Worm (Caenorhabditis elegans): ENCODE data around the gene mans-4.
A peak's percentile ranks its signal among the peaks of the same experiment; 100 is the strongest.

mans-4 gene

DNA sequence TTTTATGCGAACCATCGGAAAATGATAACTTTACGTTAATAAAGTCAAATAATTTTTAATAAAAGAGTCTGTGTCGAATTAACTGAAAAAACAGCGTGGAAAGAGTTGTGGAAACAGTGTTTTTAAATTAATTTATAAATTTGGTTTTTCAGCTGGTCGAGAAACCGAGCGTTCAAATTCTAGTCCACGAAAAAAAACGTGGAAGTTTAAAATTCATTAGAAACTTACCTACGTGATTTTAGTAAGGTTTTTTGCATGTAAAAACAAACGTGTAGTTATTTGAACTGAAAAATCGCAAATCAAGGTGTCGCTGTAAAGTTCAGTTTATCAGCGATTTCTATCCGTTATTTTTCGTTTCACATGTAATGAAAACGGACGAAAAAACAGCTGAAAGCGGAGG is at the start of gene mans-4:
Gene mans-4 (minus strand): TSS at position 101 of the 400 bp plus-strand sequence.
- TF ChIP-seq lin-39 (tag; optimal IDR thresholded peaks at IDR 0.05) (no peak), mab-5 (tag; optimal IDR thresholded peaks at IDR 0.05) (no peak), unc-39 (tag; optimal IDR thresholded peaks at IDR 0.05) (no peak), nhr-77 (tag; optimal IDR thresholded peaks at IDR 0.05) (no peak), ztf-11 (tag; optimal IDR thresholded peaks at IDR 0.05) (no peak), aly-2 (tag; optimal IDR thresholded peaks at IDR 0.05) (no peak), nhr-129 (tag; optimal IDR thresholded peaks at IDR 0.05) (no peak), unc-55 (GFP tag; optimal IDR thresholded peaks at IDR 0.05) (no peak), lin-13 (GFP tag; optimal IDR thresholded peaks at IDR 0.05) (no peak), nhr-25 (tag; optimal IDR thresholded peaks at IDR 0.05) (no peak), mbf-1 (tag; optimal IDR thresholded peaks at IDR 0.05) (no peak), R02D3.7 (tag; optimal IDR thresholded peaks at IDR 0.05) (no peak), ama-1 (optimal IDR thresholded peaks at IDR 0.05) (no peak)

ce11 chrIV:9121545-9121944 is 43.2 kb upstream of the mans-4 start:
- TF ChIP-seq ama-1 (optimal IDR thresholded peaks at IDR 0.05), result no peak
- no peak for TF ChIP-seq skn-1 (tag; optimal IDR thresholded peaks at IDR 0.05)
- no peak for TF ChIP-seq zag-1 (tag; optimal IDR thresholded peaks at IDR 0.05)
- TF ChIP-seq lin-11 (tag; optimal IDR thresholded peaks at IDR 0.05), result no peak
- peak; percentile 56 for TF ChIP-seq sma-9 (GFP tag; optimal IDR thresholded peaks at IDR 0.05)
- TF ChIP-seq sma-9 (tag; optimal IDR thresholded peaks at IDR 0.05), result no peak
- TF ChIP-seq F13H6.1 (tag; optimal IDR thresholded peaks at IDR 0.05), result peak; percentile 58
- no peak for TF ChIP-seq snpc-4 (tag; optimal IDR thresholded peaks at IDR 0.05)
- no peak for TF ChIP-seq elt-1 (tag; optimal IDR thresholded peaks at IDR 0.05)
- TF ChIP-seq nhr-10 (tag; optimal IDR thresholded peaks at IDR 0.05), result no peak
- no peak for TF ChIP-seq alr-1 (tag; optimal IDR thresholded peaks at IDR 0.05)
- no peak for TF ChIP-seq dmd-4 (tag; optimal IDR thresholded peaks at IDR 0.05)
- no peak for TF ChIP-seq peb-1 (tag; optimal IDR thresholded peaks at IDR 0.05)
- peak; percentile 71 for TF ChIP-seq sma-3 (GFP tag; optimal IDR thresholded peaks at IDR 0.05)
- no peak for TF ChIP-seq unc-62 (GFP tag; optimal IDR thresholded peaks at IDR 0.05)
- TF ChIP-seq ztf-1 (GFP tag; conservative IDR thresholded peaks at IDR 0.05), result no peak
- peak; percentile 49 for TF ChIP-seq nhr-25 (tag; optimal IDR thresholded peaks at IDR 0.05)
- TF ChIP-seq blmp-1 (tag; optimal IDR thresholded peaks at IDR 0.05; ENCODE audit: insufficient read depth), result peak; percentile 48
- no peak for TF ChIP-seq nhr-12 (tag; optimal IDR thresholded peaks at IDR 0.05)
- TF ChIP-seq mab-5 (tag; optimal IDR thresholded peaks at IDR 0.05), result no peak
- peak; percentile 69 for TF ChIP-seq fos-1 (tag; optimal IDR thresholded peaks at IDR 0.05)
- peak; percentile 64 for TF ChIP-seq C34F6.9 (tag; optimal IDR thresholded peaks at IDR 0.05)
- TF ChIP-seq nhr-129 (tag; optimal IDR thresholded peaks at IDR 0.05), result peak; percentile 77
- TF ChIP-seq nhr-21 (tag; optimal IDR thresholded peaks at IDR 0.05), result peak; percentile 67
- TF ChIP-seq ceh-82 (tag; optimal IDR thresholded peaks at IDR 0.05), result no peak
- TF ChIP-seq ceh-16 (tag; optimal IDR thresholded peaks at IDR 0.05), result no peak
- TF ChIP-seq nhr-237 (tag; optimal IDR thresholded peaks at IDR 0.05), result no peak
- TF ChIP-seq nhr-6 (tag; optimal IDR thresholded peaks at IDR 0.05), result no peak
- peak; percentile 66 to 79 for TF ChIP-seq mdl-1 (tag; optimal IDR thresholded peaks at IDR 0.05)
- TF ChIP-seq lin-39 (tag; optimal IDR thresholded peaks at IDR 0.05), result no peak
- TF ChIP-seq unc-55 (GFP tag; optimal IDR thresholded peaks at IDR 0.05), result no peak
- no peak for TF ChIP-seq ZK546.5 (tag; optimal IDR thresholded peaks at IDR 0.05)
- peak in 1 of 2 experiments; percentile 50 for TF ChIP-seq lsy-2 (tag; optimal IDR thresholded peaks at IDR 0.05)

- TF ChIP-seq C34F6.9 (tag; optimal IDR thresholded peaks at IDR 0.05) (no peak), skn-1 (tag; optimal IDR thresholded peaks at IDR 0.05) (no peak)
Measured at ce11 chrIV:9120220-9120619, 41.9 kb upstream of the mans-4 start.

DNA sequence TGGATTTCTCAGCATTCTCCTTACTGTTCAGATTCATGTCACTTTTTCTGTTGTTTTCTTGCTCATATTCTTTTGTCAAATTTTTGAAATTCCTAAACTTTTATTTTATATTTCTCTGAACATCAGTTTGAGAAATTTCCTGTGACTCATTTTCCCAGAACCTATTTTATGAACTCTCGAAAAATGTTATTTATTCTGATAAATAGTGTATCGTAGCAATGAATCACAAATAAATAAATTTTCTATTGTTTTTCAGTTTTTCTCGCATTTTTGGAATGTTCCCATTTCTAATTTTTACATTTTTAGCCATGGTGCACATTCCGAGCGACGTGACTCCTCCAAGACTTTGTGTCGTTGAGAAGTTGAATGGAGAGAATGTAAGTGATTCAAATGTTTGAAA is 40.4 kb upstream of the mans-4 start, which contains the start of gene nrfl-1:
Gene nrfl-1 (plus strand): TSS at position 301 of the 400 bp plus-strand sequence.
- TF ChIP-seq nhr-12 (tag; optimal IDR thresholded peaks at IDR 0.05), result no peak
- no peak for TF ChIP-seq ZK546.5 (tag; optimal IDR thresholded peaks at IDR 0.05)
- TF ChIP-seq Y55F3AM.14 (GFP tag; optimal IDR thresholded peaks at IDR 0.05), result no peak
- TF ChIP-seq ama-1 (optimal IDR thresholded peaks at IDR 0.05), result no peak
- no peak for TF ChIP-seq sma-9 (GFP tag; optimal IDR thresholded peaks at IDR 0.05)
- TF ChIP-seq sma-9 (tag; optimal IDR thresholded peaks at IDR 0.05), result no peak
- no peak for TF ChIP-seq unc-62 (GFP tag; optimal IDR thresholded peaks at IDR 0.05)
- no peak for TF ChIP-seq unc-55 (GFP tag; optimal IDR thresholded peaks at IDR 0.05)

Measured in whole organism, L2 larva.